Fruit fly (Drosophila melanogaster): ENCODE results near the gene CG43935.

DNA sequence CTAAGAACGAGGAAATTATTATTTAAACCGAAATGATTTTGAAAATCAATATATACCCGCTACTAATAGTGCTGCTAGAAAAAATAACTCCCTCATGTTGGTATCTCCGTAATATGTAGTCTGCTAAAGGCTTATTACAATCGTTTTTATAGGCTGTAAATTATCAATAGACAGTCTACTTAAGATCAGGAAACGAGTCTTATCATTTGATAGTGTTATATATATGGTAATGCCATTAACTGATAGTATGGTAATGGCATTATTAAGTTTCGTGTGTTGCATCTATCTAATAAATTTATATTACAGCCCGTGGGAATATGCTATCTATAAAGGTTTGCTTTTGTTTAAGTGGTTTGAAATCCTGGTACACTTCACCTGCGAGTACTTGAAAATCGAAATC is 47.0 kb upstream of the CG43935 start, which contains the start of gene CG17192:
- TF ChIP-seq h (optimal IDR thresholded peaks at IDR 0.05), result no peak
- no peak for TF ChIP-seq insv (optimal IDR thresholded peaks at IDR 0.05)
- TF ChIP-seq psq (optimal IDR thresholded peaks at IDR 0.05), result no peak
- no peak for TF ChIP-seq Sin3A (optimal IDR thresholded peaks at IDR 0.05)
- no peak for TF ChIP-seq Myc (optimal IDR thresholded peaks at IDR 0.05)
- no peak for TF ChIP-seq ttk (optimal IDR thresholded peaks at IDR 0.05)
